Worm (Caenorhabditis elegans) whole organism, L2 larva: Measurements from ENCODE around the gene haly-1.

Experiments used
- ceh-82 ChIP-seq: fragments of 150-350 bp; optimal IDR thresholded peaks from 2 replicates; lab custom pipeline; 2014; ENCODE audit warnings: missing biosample characterization, missing genetic modification characterization
- lsy-2 ChIP-seq, 2 experiments: fragments of 150-350 bp in 1 of 2; sonication (generic microtip) in 1 of 2; optimal IDR thresholded peaks; 2 replicates each; lab custom pipeline; 2014 to 2017; ENCODE audit warnings: missing biosample characterization in 2 of 2, missing genetic modification characterization in 2 of 2
- mdl-1 ChIP-seq, 2 experiments: fragments of 150-350 bp in 1 of 2; sonication (generic microtip) in 1 of 2; optimal IDR thresholded peaks; 2 replicates each; lab custom pipeline; 2017; ENCODE audit warnings: missing biosample characterization in 2 of 2, missing genetic modification characterization in 2 of 2
- unc-39 ChIP-seq: fragments of 150-350 bp; optimal IDR thresholded peaks from 2 replicates; lab custom pipeline; 2014; ENCODE audit warnings: missing biosample characterization, missing genetic modification characterization
- unc-55 ChIP-seq: fragments of 150-350 bp; sonication (generic microtip); optimal IDR thresholded peaks from 3 replicates; lab custom pipeline; 2014; ENCODE audit warnings: missing biosample characterization, missing genetic modification reagents, missing genetic modification characterization
- unc-62 ChIP-seq: fragments of 150-350 bp; optimal IDR thresholded peaks from 2 replicates; lab custom pipeline; 2014; ENCODE audit warnings: missing biosample characterization, missing genetic modification reagents, missing genetic modification characterization
- ztf-11 ChIP-seq: sonication (generic microtip); optimal IDR thresholded peaks from 2 replicates; lab custom pipeline; 2017; ENCODE audit warnings: missing biosample characterization, missing genetic modification characterization

- TF ChIP-seq ztf-11 (tag; lab: Kevin White, UChicago) = no peak
- TF ChIP-seq unc-55 (GFP tag; lab: Kevin White, UChicago) = no peak
- peak in 1 of 2 experiments; percentile 35 for TF ChIP-seq lsy-2 (tag; optimal IDR thresholded peaks at IDR 0.05; lab: Kevin White, UChicago)
- TF ChIP-seq unc-62 (GFP tag; lab: Kevin White, UChicago) = no peak
- no peak for TF ChIP-seq unc-39 (tag; lab: Kevin White, UChicago)
- no peak for TF ChIP-seq mdl-1 (tag; optimal IDR thresholded peaks at IDR 0.05; lab: Kevin White, UChicago)
- no peak for TF ChIP-seq ceh-82 (tag; lab: Kevin White, UChicago)
These were observed 13.3 kb upstream of the haly-1 start for ce11 chrX:10909661-10910060.
